Fruit fly (Drosophila melanogaster) Kc167 (cell line): ENCODE results near the gene Gal.

Source experiments
- Myc ChIP-seq: fragments of >200 bp; optimal IDR thresholded peaks from 2 replicates; lab custom pipeline; 2017; ENCODE audit warnings: missing external identifiers
- Sin3A ChIP-seq: fragments of >200 bp; optimal IDR thresholded peaks from 2 replicates; lab custom pipeline; 2018; ENCODE audit warnings: missing external identifiers
- h ChIP-seq: fragments of >200 bp; optimal IDR thresholded peaks from 3 replicates; lab custom pipeline; 2018; ENCODE audit warnings: missing external identifiers
- insv ChIP-seq: fragments of >200 bp; optimal IDR thresholded peaks from 3 replicates; lab custom pipeline; 2018; ENCODE audit warnings: missing external identifiers
- psq ChIP-seq: fragments of >200 bp; optimal IDR thresholded peaks from 2 replicates; lab custom pipeline; 2017; ENCODE audit warnings: missing external identifiers
- ttk ChIP-seq: sonication (Bioruptor generic); optimal IDR thresholded peaks from 2 replicates; lab custom pipeline; 2017; ENCODE audit warnings: missing external identifiers

Gal gene

DNA sequence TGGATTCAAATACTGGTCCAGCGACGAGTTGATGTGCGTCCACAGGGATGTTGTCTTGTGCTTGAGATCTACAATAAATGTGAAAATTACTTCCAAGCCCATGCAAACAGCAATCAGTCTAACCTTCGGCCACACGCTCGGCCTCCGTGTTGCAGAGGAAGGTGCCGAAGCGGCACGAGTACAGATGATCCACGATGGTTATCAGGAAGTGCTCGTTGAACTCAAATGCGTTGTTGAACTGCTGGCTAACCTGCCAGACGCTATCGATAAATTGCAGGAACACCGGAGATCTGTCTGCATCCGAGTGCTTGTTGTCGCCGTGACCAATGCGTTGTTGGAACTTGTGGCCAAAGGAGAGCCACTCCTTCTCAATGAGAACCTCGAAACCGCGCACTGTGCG, 28.5 kb upstream of the Gal start:
- no peak for TF ChIP-seq ttk (lab: Kevin White, UChicago)
- no peak for TF ChIP-seq h (lab: Kevin White, UChicago)
- no peak for TF ChIP-seq insv (lab: Kevin White, UChicago)
- no peak for TF ChIP-seq Myc (lab: Kevin White, UChicago)
- no peak for TF ChIP-seq Sin3A
- TF ChIP-seq psq (lab: Kevin White, UChicago) = no peak

DNA sequence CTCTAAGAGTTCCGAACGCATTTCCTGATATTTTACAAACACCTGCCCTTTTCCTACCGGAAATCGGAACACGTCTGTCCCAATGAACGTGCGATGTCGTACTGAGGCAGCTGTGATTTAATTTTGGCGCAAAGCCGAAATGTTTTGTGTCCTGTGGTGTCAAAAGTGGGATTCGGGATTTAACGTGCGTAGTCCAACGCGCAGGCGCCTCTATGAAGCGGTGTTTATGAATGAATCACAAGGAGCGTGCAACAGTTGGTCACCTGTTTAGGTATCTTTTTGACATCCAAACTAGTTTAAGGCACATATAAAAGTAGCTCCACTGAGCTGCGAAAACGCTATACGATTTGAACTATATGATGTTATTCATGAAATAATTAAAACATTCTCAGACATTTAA, 27.7 kb upstream of the Gal start, which contains the start of gene CG9109:
Gene CG9109, minus strand, starts transcription at position 80 of the 400 bp plus-strand sequence.
- TF ChIP-seq Myc (lab: Kevin White, UChicago) (no peak), psq (lab: Kevin White, UChicago) (no peak), insv (lab: Kevin White, UChicago) (no peak), ttk (lab: Kevin White, UChicago) (no peak)

DNA sequence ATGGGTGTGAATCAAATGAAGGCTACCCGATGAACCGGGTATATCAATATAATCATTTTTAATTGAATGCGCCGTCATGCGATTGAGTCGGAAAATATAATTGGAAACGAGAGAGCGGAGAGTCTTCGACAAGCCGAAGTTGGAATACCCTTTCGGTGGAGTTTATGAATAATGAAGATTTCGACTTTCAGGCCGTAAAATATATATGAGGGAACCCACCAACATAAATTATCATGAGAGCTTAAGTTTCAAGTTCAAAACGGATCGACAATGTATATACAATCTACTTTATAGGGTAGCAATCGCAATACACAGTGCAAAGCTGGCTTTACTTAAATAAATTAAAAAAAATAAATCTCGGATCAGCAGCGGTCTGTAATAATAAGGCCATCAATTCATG, 25.2 kb upstream of the Gal start:
- TF ChIP-seq Myc (lab: Kevin White, UChicago) (no peak), Sin3A (no peak), h (lab: Kevin White, UChicago) (no peak), ttk (lab: Kevin White, UChicago) (no peak), psq (lab: Kevin White, UChicago) (no peak), insv (lab: Kevin White, UChicago) (no peak)

DNA sequence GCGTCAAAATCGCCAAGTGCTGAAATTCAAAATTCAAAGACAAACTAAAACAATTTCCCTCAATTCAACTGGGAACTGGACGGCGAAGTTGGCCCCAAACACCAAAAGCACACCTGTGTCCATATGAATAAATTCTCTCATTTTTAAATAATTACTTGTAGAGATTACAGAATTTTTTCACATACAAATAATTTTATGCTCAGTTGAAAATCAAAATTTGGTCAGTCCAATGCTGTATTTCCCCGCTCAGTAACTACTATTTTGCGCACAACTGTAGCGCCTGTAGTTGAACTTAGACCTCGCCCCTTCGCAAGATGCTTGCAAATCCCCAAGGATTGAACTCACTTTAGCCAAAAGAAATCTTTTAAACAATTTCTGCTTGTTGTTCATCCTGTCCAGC, 22.1 kb upstream of the Gal start:
- TF ChIP-seq insv (lab: Kevin White, UChicago) = no peak
- TF ChIP-seq h (lab: Kevin White, UChicago) = no peak
- TF ChIP-seq Sin3A = no peak
- no peak for TF ChIP-seq Myc (lab: Kevin White, UChicago)
- no peak for TF ChIP-seq psq (lab: Kevin White, UChicago)
- no peak for TF ChIP-seq ttk (lab: Kevin White, UChicago)

DNA sequence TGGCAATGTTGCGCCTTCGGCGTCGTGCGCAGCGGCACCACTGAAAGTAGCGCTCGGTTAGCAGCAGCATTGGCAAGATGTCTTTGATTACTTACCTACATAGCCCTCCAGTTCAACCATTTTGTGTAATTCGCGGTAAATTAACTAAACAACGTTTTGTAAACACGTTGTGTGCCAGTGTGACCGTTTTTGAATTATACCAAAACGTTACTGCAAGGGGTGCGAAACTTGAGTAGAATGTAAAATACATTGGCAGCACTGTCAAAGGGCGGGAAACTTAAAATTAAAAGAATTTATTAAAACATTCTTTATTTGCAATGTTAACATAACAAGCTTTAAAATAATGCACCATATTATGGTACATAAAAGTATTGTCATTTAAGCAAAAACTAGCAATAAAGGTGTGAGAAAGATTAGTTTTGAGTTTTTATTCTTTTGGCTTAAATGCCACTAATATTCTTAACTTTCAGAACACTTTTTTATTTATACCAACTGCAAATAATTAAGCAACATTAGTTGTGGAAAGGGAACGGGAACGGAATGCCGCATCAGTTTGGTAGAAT, 17.8 kb upstream of the Gal start, which contains the start of gene CG9107:
Gene CG9107, minus strand, starts transcription at position 195 of the 563 bp plus-strand sequence.
- TF ChIP-seq Sin3A (no peak), ttk (lab: Kevin White, UChicago) (no peak), Myc (lab: Kevin White, UChicago) (no peak), h (lab: Kevin White, UChicago) (no peak), psq (lab: Kevin White, UChicago) (no peak)

DNA sequence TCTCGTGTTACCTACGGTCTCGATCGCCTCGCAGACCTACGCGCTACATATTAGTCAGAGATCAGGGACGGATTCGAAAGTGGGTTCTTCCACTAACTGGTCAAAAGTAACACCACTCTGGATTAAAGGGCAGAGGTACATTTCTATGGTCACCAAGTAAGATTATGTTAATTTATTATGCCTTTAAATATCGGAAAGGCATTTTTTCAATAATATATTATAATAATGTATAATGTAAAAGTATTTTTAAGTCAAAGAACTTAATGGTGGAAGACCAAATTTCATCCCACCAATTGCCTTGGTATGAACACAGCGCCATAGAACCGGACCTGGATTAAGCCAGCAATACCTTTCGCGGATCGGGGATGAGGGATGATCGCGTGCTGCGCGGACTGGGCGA, 16.2 kb upstream of the Gal start:
- no peak for TF ChIP-seq Myc (lab: Kevin White, UChicago)
- no peak for TF ChIP-seq Sin3A
- no peak for TF ChIP-seq insv (lab: Kevin White, UChicago)
- no peak for TF ChIP-seq ttk (lab: Kevin White, UChicago)
- TF ChIP-seq h (lab: Kevin White, UChicago) = no peak
- TF ChIP-seq psq (lab: Kevin White, UChicago) = no peak

DNA sequence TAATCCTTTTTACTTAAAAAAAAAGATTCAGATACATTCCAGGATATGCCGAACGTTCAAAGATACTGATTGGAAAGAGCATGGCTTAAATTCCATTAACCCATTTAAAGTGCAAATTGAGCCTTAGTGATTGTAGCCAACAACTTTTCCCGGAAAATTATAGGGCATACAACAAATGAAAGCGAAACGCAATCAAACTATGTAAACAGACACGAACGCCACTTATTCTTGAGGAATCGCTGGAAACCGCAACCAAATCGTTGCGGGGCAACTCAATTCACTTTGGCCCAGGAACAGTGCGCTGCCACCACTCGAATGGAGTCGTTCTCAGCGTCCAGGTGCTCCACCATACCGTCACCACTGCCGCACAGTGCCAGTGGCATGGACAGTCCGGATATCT, 13.9 kb upstream of the Gal start, which contains the start of gene CG13996:
Gene CG13996, plus strand, starts transcription at position 301 of the 400 bp plus-strand sequence.
- TF ChIP-seq insv (lab: Kevin White, UChicago) = no peak
- no peak for TF ChIP-seq h (lab: Kevin White, UChicago)
- TF ChIP-seq Sin3A = no peak
- no peak for TF ChIP-seq Myc (lab: Kevin White, UChicago)
- no peak for TF ChIP-seq ttk (lab: Kevin White, UChicago)
- TF ChIP-seq psq (lab: Kevin White, UChicago) = no peak

DNA sequence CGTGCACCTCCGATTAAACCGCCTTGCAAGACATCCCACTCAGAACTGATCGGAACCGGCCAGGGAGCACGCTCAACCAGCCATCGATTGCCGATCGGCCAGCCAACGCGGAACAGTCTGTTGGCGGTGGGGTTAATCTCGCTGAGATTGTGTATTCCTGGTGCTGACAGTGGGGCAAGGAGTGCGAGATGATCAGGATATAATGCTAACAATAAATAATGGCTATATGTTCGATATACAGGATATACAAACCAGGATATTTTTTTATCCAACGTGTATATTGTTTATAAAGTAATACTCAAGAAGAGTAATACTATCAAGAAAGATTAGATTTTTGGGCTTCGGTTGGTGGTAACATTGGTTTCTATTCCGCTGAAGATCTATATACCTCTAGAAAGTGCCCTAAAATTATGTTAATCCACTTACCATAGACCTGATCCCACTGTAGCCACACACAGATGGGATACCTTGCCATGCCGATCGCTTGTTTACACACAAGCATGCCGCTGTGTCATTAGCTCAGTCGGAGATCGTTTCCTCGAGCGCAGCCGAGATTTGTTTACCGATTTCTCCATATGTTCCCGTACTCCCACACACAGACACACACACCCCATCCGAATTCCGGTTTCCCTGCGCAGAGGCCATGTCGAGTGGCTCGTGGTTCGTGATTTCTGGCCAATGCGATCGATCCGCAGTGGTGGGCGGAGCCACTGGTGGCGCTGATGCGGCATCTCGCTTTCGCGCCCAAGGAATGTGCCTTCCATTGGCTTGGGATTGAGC, 12.9 kb upstream of the Gal start, which contains the start of gene H2.0:
Gene H2.0, minus strand, starts transcription at position 51 of the 780 bp plus-strand sequence.
- TF ChIP-seq psq (lab: Kevin White, UChicago) = no peak
- no peak for TF ChIP-seq h (lab: Kevin White, UChicago)
- no peak for TF ChIP-seq ttk (lab: Kevin White, UChicago)
- no peak for TF ChIP-seq Myc (lab: Kevin White, UChicago)
- TF ChIP-seq insv (lab: Kevin White, UChicago) = no peak
- no peak for TF ChIP-seq Sin3A

DNA sequence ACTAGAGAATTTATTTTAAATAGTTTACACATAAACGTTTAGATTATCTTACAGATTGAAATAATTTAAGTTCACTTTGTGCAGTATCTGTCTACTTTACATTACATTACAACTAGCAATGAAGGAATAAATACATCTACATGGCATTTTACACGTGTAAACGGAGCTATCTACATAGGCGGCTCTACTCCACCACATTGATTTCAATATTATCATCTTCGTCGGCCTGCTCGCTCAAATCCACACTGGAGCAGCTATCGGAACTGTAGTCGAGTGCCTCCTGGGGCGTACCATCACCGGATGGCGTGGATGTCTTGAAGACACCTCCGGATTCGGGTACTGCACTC, 6.4 kb upstream of the Gal start:
- TF ChIP-seq psq (lab: Kevin White, UChicago) (no peak), h (lab: Kevin White, UChicago) (no peak), Myc (lab: Kevin White, UChicago) (no peak), Sin3A (no peak)

DNA sequence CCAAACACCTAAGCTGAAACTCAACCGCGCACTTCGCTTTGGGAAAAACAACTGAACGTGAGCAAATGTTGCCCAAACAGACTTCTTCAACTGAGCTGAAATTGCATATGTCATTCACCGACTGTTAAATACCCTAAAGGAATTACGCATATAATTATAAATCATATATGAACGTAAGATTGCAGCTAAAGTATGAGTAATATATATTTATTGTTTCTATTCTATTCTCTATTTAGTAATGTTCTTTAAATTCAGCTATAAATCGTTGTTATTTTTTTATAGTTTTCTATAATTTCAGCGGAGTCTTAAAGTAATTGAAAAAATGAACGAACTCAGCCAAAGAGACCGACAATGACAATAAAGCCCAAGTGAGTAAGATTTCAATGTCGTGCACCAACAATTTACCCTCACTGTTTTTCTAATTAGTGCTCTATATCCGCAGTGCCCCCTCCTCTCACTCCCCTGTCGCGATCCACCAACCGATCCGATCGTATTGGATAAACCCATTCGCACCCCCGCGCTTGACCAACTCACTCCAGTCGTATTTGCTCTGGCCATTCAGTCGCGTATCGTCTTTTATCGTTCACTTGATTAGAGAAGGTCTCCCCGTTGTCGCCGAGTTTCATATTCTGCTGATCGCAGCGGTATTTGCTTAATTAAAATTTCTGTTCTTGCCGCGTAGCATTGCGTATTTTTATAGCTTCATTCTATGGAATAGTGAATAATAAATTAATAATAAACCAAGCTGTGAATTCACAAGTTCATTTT, 5.9 kb upstream of the Gal start, which contains the start of gene CG9098:
Gene CG9098, minus strand, starts transcription at position 36 of the 768 bp plus-strand sequence.
- TF ChIP-seq psq (lab: Kevin White, UChicago) (no peak), h (lab: Kevin White, UChicago) (no peak), Sin3A (no peak), insv (lab: Kevin White, UChicago) (no peak), ttk (lab: Kevin White, UChicago) (no peak)

DNA sequence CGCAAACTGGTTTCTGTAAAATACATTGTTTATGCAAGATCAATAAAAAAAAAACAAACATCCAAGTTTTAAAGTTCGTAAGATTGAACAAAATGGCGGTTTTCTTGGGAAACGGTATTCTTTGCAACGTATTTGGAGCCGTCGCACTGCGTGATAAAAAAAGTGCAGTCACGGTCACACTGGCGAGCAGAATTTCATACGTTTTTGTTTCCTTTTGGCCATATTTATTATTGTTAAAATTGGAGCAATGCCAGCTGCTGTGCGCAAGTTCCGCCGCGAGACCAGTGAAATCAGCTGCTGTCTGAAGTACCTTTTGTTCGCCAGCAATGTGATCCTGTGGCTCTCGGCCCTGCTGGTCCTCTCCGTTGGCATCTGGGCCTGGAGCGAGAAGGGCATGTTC, 6.6 kb downstream of the Gal start, which contains the start of gene Tsp26A:
Gene Tsp26A, plus strand, starts transcription at position 164 of the 400 bp plus-strand sequence.
- no peak for TF ChIP-seq insv (lab: Kevin White, UChicago)
- no peak for TF ChIP-seq Sin3A
- no peak for TF ChIP-seq h (lab: Kevin White, UChicago)
- no peak for TF ChIP-seq Myc (lab: Kevin White, UChicago)
- TF ChIP-seq psq (lab: Kevin White, UChicago) = no peak
- TF ChIP-seq ttk (lab: Kevin White, UChicago) = no peak
